Worm (Caenorhabditis elegans): Measurements from ENCODE around the gene F38B2.6.

ce11 chrX:11316750-11317149, 35.7 kb upstream of the F38B2.6 start, which contains the start of gene nlp-57:
- TF ChIP-seq mep-1 (tag; optimal IDR thresholded peaks at IDR 0.05), result no peak
- no peak for TF ChIP-seq nhr-12 (tag; optimal IDR thresholded peaks at IDR 0.05)
- TF ChIP-seq unc-62 (GFP tag; optimal IDR thresholded peaks at IDR 0.05), result no peak
- no peak for TF ChIP-seq lin-15B (tag; optimal IDR thresholded peaks at IDR 0.05)
- TF ChIP-seq ztf-4 (tag; optimal IDR thresholded peaks at IDR 0.05), result no peak
- no peak for TF ChIP-seq nhr-90 (tag; optimal IDR thresholded peaks at IDR 0.05; ENCODE audit: poor library complexity)
- no peak for TF ChIP-seq dpl-1 (GFP tag; optimal IDR thresholded peaks at IDR 0.05)
- no peak for TF ChIP-seq nhr-28 (tag; optimal IDR thresholded peaks at IDR 0.05)
